Worm (Caenorhabditis elegans) whole organism, young adult: ENCODE data around the gene oac-24.

Source experiments
- C17E4.6 ChIP-seq: fragments of 200-800 bp; sonication (Bioruptor generic); IDR thresholded peaks from 2 replicates; pipeline ENCODE4 v1.3.6; 2022; ENCODE audit warnings: missing genetic modification reagents, missing genetic modification characterization, missing compliant biosample characterization
- F23B12.7 ChIP-seq: sonication (generic microtip); optimal IDR thresholded peaks from 2 replicates; lab custom pipeline; 2017; ENCODE audit warnings: missing genetic modification characterization, mild to moderate bottlenecking, missing compliant biosample characterization, antibody characterized with exemption, moderate library complexity; ENCODE audit not compliant: insufficient read depth
- F39B2.1 ChIP-seq: fragments of 200-800 bp; sonication (Bioruptor generic); IDR thresholded peaks from 2 replicates; pipeline ENCODE4 v1.3.6; 2022; ENCODE audit warnings: missing genetic modification reagents, missing genetic modification characterization, missing compliant biosample characterization
- Y67H2A.10 ChIP-seq: fragments of 200-800 bp; sonication (Bioruptor generic); conservative IDR thresholded peaks from 2 replicates; pipeline ENCODE4 v1.3.6; 2022; ENCODE audit warnings: missing genetic modification reagents, missing genetic modification characterization, missing compliant biosample characterization
- Y79H2A.3 ChIP-seq: fragments of 200-800 bp; sonication (Bioruptor generic); conservative IDR thresholded peaks from 2 replicates; pipeline ENCODE4 v1.3.6; 2022; ENCODE audit warnings: missing genetic modification reagents, missing genetic modification characterization, missing compliant biosample characterization
- ZK185.1 ChIP-seq: sonication (generic microtip); optimal IDR thresholded peaks from 2 replicates; lab custom pipeline; 2016; ENCODE audit warnings: mild to moderate bottlenecking, missing genetic modification characterization, missing compliant biosample characterization; ENCODE audit not compliant: poor library complexity, severe bottlenecking
- ama-1 ChIP-seq, 3 experiments: fragments of 150-350 bp in 1 of 3; sonication (generic microtip) in 2 of 3; optimal IDR thresholded peaks; 2 replicates each; lab custom pipeline; 2014 to 2018; ENCODE audit warnings: missing biosample characterization in 2 of 3, missing genetic modification characterization in 2 of 3, missing genetic modification reagents in 2 of 3
- aptf-3 ChIP-seq: fragments of 200-800 bp; sonication (Bioruptor generic); IDR thresholded peaks from 2 replicates; pipeline ENCODE4 v1.3.6; 2022; ENCODE audit warnings: missing genetic modification characterization, missing compliant biosample characterization
- attf-5 ChIP-seq: fragments of 200-800 bp; sonication (Bioruptor generic); optimal IDR thresholded peaks from 2 replicates; lab custom pipeline; 2018; ENCODE audit warnings: mild to moderate bottlenecking, missing genetic modification characterization, missing compliant biosample characterization
- attf-6 ChIP-seq: fragments of 200-800 bp; sonication (Bioruptor generic); IDR thresholded peaks from 2 replicates; pipeline ENCODE4 v1.3.6; 2022; ENCODE audit warnings: missing genetic modification reagents, missing genetic modification characterization, missing compliant biosample characterization
- bed-1 ChIP-seq: fragments of 200-800 bp; sonication (Bioruptor generic); IDR thresholded peaks from 2 replicates; pipeline ENCODE4 v1.3.6; 2022; ENCODE audit warnings: missing genetic modification reagents, missing genetic modification characterization, missing compliant biosample characterization
- ceh-27 ChIP-seq: fragments of 200-800 bp; sonication (Bioruptor generic); optimal IDR thresholded peaks from 2 replicates; lab custom pipeline; 2018; ENCODE audit warnings: mild to moderate bottlenecking, missing genetic modification characterization, moderate library complexity, missing compliant biosample characterization
- ceh-91 ChIP-seq: fragments of 200-800 bp; sonication (Bioruptor generic); IDR thresholded peaks from 2 replicates; pipeline ENCODE4 v1.3.6; 2022; ENCODE audit warnings: missing genetic modification reagents, missing genetic modification characterization, missing compliant biosample characterization
- dox-1 ChIP-seq: fragments of 200-800 bp; sonication (Bioruptor generic); IDR thresholded peaks from 2 replicates; pipeline ENCODE4 v1.3.6; 2022; ENCODE audit warnings: missing genetic modification reagents, missing genetic modification characterization, missing compliant biosample characterization
- dpl-1 ChIP-seq: fragments of 150-350 bp; optimal IDR thresholded peaks from 2 replicates; lab custom pipeline; 2014; ENCODE audit warnings: missing biosample characterization, missing genetic modification reagents, missing genetic modification characterization
- egrh-3 ChIP-seq: fragments of 200-800 bp; sonication (Bioruptor generic); IDR thresholded peaks from 2 replicates; pipeline ENCODE4 v1.3.6; 2022; ENCODE audit warnings: missing genetic modification reagents, missing genetic modification characterization, missing compliant biosample characterization
- fkh-3 ChIP-seq: sonication (generic microtip); optimal IDR thresholded peaks from 2 replicates; lab custom pipeline; 2016; ENCODE audit warnings: mild to moderate bottlenecking, missing genetic modification characterization, missing compliant biosample characterization
- hmg-1.2 ChIP-seq: fragments of 200-800 bp; sonication (Bioruptor generic); IDR thresholded peaks from 2 replicates; pipeline ENCODE4 v1.3.6; 2022; ENCODE audit warnings: missing genetic modification reagents, missing genetic modification characterization, missing compliant biosample characterization
- hrde-1 ChIP-seq: sonication (generic microtip); optimal IDR thresholded peaks from 2 replicates; lab custom pipeline; 2016; ENCODE audit warnings: missing genetic modification characterization, mild to moderate bottlenecking, missing compliant biosample characterization, moderate library complexity, missing genotype, missing genetic modification reagents, borderline replicate concordance
- lin-26 ChIP-seq: fragments of 200-800 bp; sonication (Bioruptor generic); IDR thresholded peaks from 2 replicates; pipeline ENCODE4 v1.3.6; 2022; ENCODE audit warnings: missing genetic modification reagents, missing genetic modification characterization, missing compliant biosample characterization
- lin-35 ChIP-seq, 3 experiments: fragments of 150-350 bp in 2 of 3; sonication (generic microtip) in 1 of 3; optimal IDR thresholded peaks; 2 replicates each; lab custom pipeline; 2014 to 2018; ENCODE audit warnings: missing biosample characterization in 3 of 3, missing genetic modification characterization in 3 of 3, missing genetic modification reagents in 3 of 3
- lin-40 ChIP-seq: sonication (generic microtip); optimal IDR thresholded peaks from 2 replicates; lab custom pipeline; 2016; ENCODE audit warnings: missing genetic modification characterization, mild to moderate bottlenecking, missing compliant biosample characterization, missing genotype, missing genetic modification reagents
- lir-1 ChIP-seq: fragments of 200-800 bp; sonication (Bioruptor generic); conservative IDR thresholded peaks from 2 replicates; pipeline ENCODE4 v1.3.6; 2022; ENCODE audit warnings: missing genetic modification reagents, missing genetic modification characterization, missing compliant biosample characterization
- lsl-1 ChIP-seq: fragments of 200-800 bp; sonication (Bioruptor generic); optimal IDR thresholded peaks from 2 replicates; lab custom pipeline; 2018; ENCODE audit warnings: mild to moderate bottlenecking, missing genetic modification characterization, moderate library complexity, missing compliant biosample characterization
- madf-6 ChIP-seq: fragments of 200-800 bp; sonication (Bioruptor generic); IDR thresholded peaks from 2 replicates; pipeline ENCODE4 v1.3.6; 2022; ENCODE audit warnings: missing genetic modification reagents, missing genetic modification characterization, missing compliant biosample characterization
- madf-8 ChIP-seq: fragments of 200-800 bp; sonication (Bioruptor generic); conservative IDR thresholded peaks from 2 replicates; pipeline ENCODE4 v1.3.6; 2022; ENCODE audit warnings: missing genetic modification reagents, missing genetic modification characterization, missing compliant biosample characterization
- mcd-1 ChIP-seq: fragments of 200-800 bp; sonication (Bioruptor generic); IDR thresholded peaks from 2 replicates; pipeline ENCODE4 v1.3.6; 2022; ENCODE audit warnings: missing genetic modification reagents, missing genetic modification characterization, missing compliant biosample characterization
- nfyb-1 ChIP-seq: fragments of 200-800 bp; sonication (Bioruptor generic); IDR thresholded peaks from 2 replicates; pipeline ENCODE4 v1.3.6; 2022; ENCODE audit warnings: missing genetic modification reagents, missing genetic modification characterization, missing compliant biosample characterization
- nhr-80 ChIP-seq: sonication (generic microtip); optimal IDR thresholded peaks from 2 replicates; lab custom pipeline; 2016; ENCODE audit warnings: missing genetic modification characterization, missing compliant biosample characterization
- pbrm-1 ChIP-seq: fragments of 200-800 bp; sonication (Bioruptor generic); IDR thresholded peaks from 2 replicates; pipeline ENCODE4 v1.3.6; 2022; ENCODE audit warnings: missing genetic modification reagents, missing genetic modification characterization, missing compliant biosample characterization
- rpc-1 ChIP-seq, 2 experiments: fragments of 150-350 bp in 1 of 2; sonication (generic microtip) in 1 of 2; optimal IDR thresholded peaks; 2 replicates each; lab custom pipeline; 2014 to 2018; ENCODE audit warnings: missing biosample characterization in 1 of 2, missing genetic modification characterization in 1 of 2, missing genetic modification reagents in 1 of 2, missing genotype in 1 of 2
- sea-2 ChIP-seq: fragments of 200-800 bp; sonication (Bioruptor generic); IDR thresholded peaks from 2 replicates; pipeline ENCODE4 v1.3.6; 2022; ENCODE audit warnings: missing genetic modification characterization, missing compliant biosample characterization
- tbp1 ChIP-seq: fragments of 200-800 bp; sonication (Bioruptor generic); optimal IDR thresholded peaks from 2 replicates; lab custom pipeline; 2018; ENCODE audit warnings: mild to moderate bottlenecking, missing genetic modification characterization, missing compliant biosample characterization
- xnd-1 ChIP-seq: sonication (generic microtip); optimal IDR thresholded peaks from 2 replicates; lab custom pipeline; 2016; ENCODE audit warnings: missing genotype, missing genetic modification reagents, missing genetic modification characterization, missing compliant biosample characterization
- zfh-2 ChIP-seq: fragments of 200-800 bp; sonication (Bioruptor generic); conservative IDR thresholded peaks from 2 replicates; pipeline ENCODE4 v1.3.6; 2022; ENCODE audit warnings: missing genetic modification reagents, missing genetic modification characterization, missing compliant biosample characterization
- ztf-26 ChIP-seq: sonication (generic microtip); optimal IDR thresholded peaks from 2 replicates; lab custom pipeline; 2017; ENCODE audit warnings: missing genetic modification characterization, missing compliant biosample characterization
- ztf-28 ChIP-seq: fragments of 200-800 bp; sonication (Bioruptor generic); IDR thresholded peaks from 2 replicates; pipeline ENCODE4 v1.3.6; 2022; ENCODE audit warnings: missing genetic modification reagents, missing genetic modification characterization, missing compliant biosample characterization
- ztf-3 ChIP-seq: fragments of 200-800 bp; sonication (Bioruptor generic); optimal IDR thresholded peaks from 2 replicates; lab custom pipeline; 2018; ENCODE audit warnings: mild to moderate bottlenecking, missing genetic modification characterization, missing compliant biosample characterization

oac-24 gene

DNA sequence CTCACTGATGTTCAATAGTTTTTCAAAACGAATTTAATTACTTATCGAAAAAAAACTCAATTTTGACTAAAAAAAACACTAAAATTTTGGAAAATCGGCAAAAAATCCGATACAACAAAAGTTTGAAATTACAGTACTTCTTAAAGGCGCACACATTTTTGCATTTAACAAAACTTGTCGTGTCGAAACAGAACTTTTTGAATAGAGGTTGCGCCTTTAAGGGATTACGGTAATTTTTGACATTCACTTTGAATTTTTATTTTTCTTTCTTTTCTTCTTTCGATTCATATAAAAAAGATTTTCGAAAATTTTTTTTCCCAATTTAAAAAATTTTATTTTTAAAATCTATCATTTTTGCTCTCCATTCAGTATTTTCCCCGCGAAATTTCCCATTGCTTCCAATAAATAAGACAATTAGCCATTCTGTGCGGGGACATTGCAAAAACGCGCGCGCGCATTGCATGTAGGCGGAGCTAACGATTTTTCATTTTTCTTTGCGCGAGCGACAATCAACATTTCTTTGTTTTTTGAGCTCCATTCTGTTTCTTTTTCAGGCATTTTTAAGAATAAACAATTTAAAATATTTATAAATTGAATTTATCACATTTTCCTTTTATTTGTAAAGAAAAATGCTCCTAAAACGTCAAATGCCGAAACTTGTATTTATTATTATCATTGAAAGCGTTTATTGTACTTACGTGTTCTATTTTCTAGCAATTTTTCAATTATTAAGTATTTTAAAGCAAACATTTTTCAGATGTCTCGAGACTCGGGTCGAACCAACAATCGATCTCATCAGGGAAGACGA is 20.8 kb downstream of the oac-24 start, which contains the start of gene F39G3.3 (continued):
- TF ChIP-seq ztf-28 (GFP tag; lab: Robert Waterston, UW) (no peak), ZK185.1 (tag; lab: Kevin White, UChicago) (peak; percentile 73), ztf-3 (GFP tag; lab: Kevin White, UChicago) (no peak), rpc-1 (optimal IDR thresholded peaks at IDR 0.05; lab: Kevin White, UChicago) (peak; percentile 45), rpc-1 (tag; optimal IDR thresholded peaks at IDR 0.05; lab: Kevin White, UChicago) (no peak), mcd-1 (GFP tag; lab: Robert Waterston, UW) (peak; percentile 56; the same call in 1 of the 2 replicates), egrh-3 (GFP tag; lab: Robert Waterston, UW) (no peak), xnd-1 (tag; lab: Kevin White, UChicago) (peak; percentile 97), dox-1 (peak; percentile 89), F39B2.1 (GFP tag; lab: Robert Waterston, UW) (0 out of 2 replicates have a peak, but pooled peaks have one; percentile 17), lin-35 (GFP tag; optimal IDR thresholded peaks at IDR 0.05; lab: Kevin White, UChicago) (peak in 1 of 3 experiments; percentile 38), Y79H2A.3 (0 out of 2 replicates have a peak, but pooled peaks have one; percentile 24), ama-1 (optimal IDR thresholded peaks at IDR 0.05; lab: Kevin White, UChicago) (no peak), ama-1 (GFP tag; optimal IDR thresholded peaks at IDR 0.05; lab: Kevin White, UChicago) (no peak), madf-8 (GFP tag; lab: Robert Waterston, UW) (peak; percentile 84), lin-26 (no peak), sea-2 (GFP tag; lab: Robert Waterston, UW) (no peak), Y67H2A.10 (GFP tag; lab: Robert Waterston, UW) (no peak), attf-6 (GFP tag; lab: Robert Waterston, UW) (0 out of 2 replicates have a peak, but pooled peaks have one; percentile 8), fkh-3 (tag; lab: Kevin White, UChicago) (no peak), madf-6 (peak; percentile 97), lin-40 (peak; percentile 35), lsl-1 (GFP tag; lab: Kevin White, UChicago) (peak; percentile 100), hrde-1 (tag; lab: Kevin White, UChicago) (peak; percentile 79), ceh-27 (GFP tag; lab: Kevin White, UChicago) (peak; percentile 24), pbrm-1 (GFP tag; lab: Robert Waterston, UW) (peak; percentile 56; the same call in 1 of the 2 replicates), C17E4.6 (peak; percentile 55; the same call in 1 of the 2 replicates), bed-1 (no peak), hmg-1.2 (peak; percentile 53), ceh-91 (peak; percentile 79), tbp1 (peak; percentile 48), ztf-26 (tag; lab: Kevin White, UChicago) (no peak), lir-1 (peak; percentile 40; the same call in 1 of the 2 replicates), dpl-1 (GFP tag; lab: Kevin White, UChicago) (peak; percentile 71), attf-5 (GFP tag; lab: Kevin White, UChicago) (peak; percentile 38), nhr-80 (peak; percentile 32), F23B12.7 (tag; lab: Kevin White, UChicago) (peak; percentile 46)

DNA sequence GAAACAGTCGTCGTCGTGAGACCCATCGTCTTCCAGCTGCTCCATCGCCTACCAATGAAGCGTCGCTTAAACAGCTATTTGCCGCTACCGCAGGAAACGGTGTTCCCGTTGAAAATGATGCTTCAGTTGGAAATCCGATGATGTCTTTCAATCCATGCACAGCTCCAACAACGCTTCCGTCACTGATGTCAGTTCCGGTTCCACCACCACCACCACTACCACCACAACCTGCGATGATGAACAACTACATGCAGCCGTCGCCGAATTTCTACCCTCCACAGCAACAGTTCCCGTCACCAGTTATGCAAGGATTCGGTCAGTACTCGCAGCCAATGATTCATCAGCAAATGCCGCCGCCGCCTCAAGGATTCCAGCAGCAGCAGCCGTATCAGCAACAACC is 23.4 kb downstream of the oac-24 start:
- TF ChIP-seq aptf-3 (GFP tag; lab: Robert Waterston, UW) = no peak
- TF ChIP-seq Y67H2A.10 (GFP tag; lab: Robert Waterston, UW) = no peak
- TF ChIP-seq nfyb-1 (GFP tag; lab: Robert Waterston, UW) = 0 out of 2 replicates have a peak, but pooled peaks have one; percentile 58
- TF ChIP-seq zfh-2 (GFP tag; lab: Robert Waterston, UW) = peak; percentile 58; the same call in 1 of the 2 replicates
- TF ChIP-seq, all 124 proteins: peak for 2
